Worm (Caenorhabditis elegans) whole organism, early embryonic: ENCODE results near the gene R05F9.7.
"Not testable (repeated sequence)": the region's sequence is repeated elsewhere in the genome, so short reads cannot be mapped to it uniquely, and the experiment has no call there.

Experiments
- B0310.2 ChIP-seq: sonication (generic microtip); optimal IDR thresholded peaks from 2 replicates; lab custom pipeline; 2016; ENCODE audit warnings: mild to moderate bottlenecking, missing genetic modification characterization, missing compliant biosample characterization
- ama-1 ChIP-seq: fragments of 150-350 bp; optimal IDR thresholded peaks from 2 replicates; lab custom pipeline; 2014
- ceh-36 ChIP-seq: sonication (generic microtip); optimal IDR thresholded peaks from 2 replicates; lab custom pipeline; 2016; ENCODE audit warnings: missing genetic modification characterization, inconsistent platforms, missing compliant biosample characterization
- ets-7 ChIP-seq: sonication (generic microtip); optimal IDR thresholded peaks from 2 replicates; lab custom pipeline; 2016; ENCODE audit warnings: missing genotype, missing genetic modification characterization, missing compliant biosample characterization
- hmg-4 ChIP-seq: fragments of 200-800 bp; sonication (Bioruptor generic); optimal IDR thresholded peaks from 2 replicates; lab custom pipeline; 2018; ENCODE audit warnings: mild to moderate bottlenecking, missing genetic modification characterization, missing compliant biosample characterization

DNA sequence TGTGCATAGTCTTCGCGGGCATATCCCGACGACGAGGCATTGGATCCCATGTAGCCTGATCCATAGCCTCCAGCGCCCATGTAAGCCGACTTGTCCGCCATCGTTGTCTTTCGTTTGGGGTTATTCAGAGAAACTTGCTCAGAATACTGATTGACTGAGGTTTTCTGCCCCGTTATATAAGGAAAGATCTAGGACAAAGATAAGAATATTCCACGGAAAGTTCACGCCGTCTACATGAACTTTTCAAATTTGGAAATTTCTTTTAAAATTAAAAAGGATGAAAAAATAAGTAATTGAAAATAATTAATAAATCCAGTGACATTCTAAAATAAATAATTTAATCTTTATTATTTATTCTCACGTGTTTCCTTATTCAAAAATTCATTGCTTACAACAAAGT is 25.8 kb upstream of the R05F9.7 start, which contains the start of the genes nspd-5 and F11G11.4:
- not testable (repeated sequence) for TF ChIP-seq ceh-36 (tag; lab: Kevin White, UChicago); ets-7 (tag; lab: Kevin White, UChicago); hmg-4; ama-1 (lab: Kevin White, UChicago); B0310.2 (tag; lab: Kevin White, UChicago)
